Fruit fly (Drosophila melanogaster) whole organism, adult: Measurements from ENCODE around the gene CG32095.

Experiments used
- CG14711 ChIP-seq: fragments of 200-800 bp; sonication (Bioruptor generic); optimal IDR thresholded peaks from 2 replicates; lab custom pipeline; 2018; ENCODE audit warnings: missing biosample characterization, mild to moderate bottlenecking, missing genetic modification characterization, moderate library complexity
- CG1620 ChIP-seq: fragments of 200-800 bp; sonication (Bioruptor generic); optimal IDR thresholded peaks from 2 replicates; lab custom pipeline; 2016; ENCODE audit warnings: missing biosample characterization, missing genetic modification characterization
- CG5204 ChIP-seq: fragments of 200-800 bp; sonication (Bioruptor generic); optimal IDR thresholded peaks from 2 replicates; lab custom pipeline; 2016; ENCODE audit warnings: missing biosample characterization, missing genetic modification characterization
- Mnt ChIP-seq: fragments of 200-800 bp; sonication (Bioruptor generic); optimal IDR thresholded peaks from 2 replicates; lab custom pipeline; 2016; ENCODE audit warnings: missing biosample characterization, mild to moderate bottlenecking, missing genetic modification characterization
- bab1 ChIP-seq: fragments of 200-800 bp; sonication (Bioruptor generic); optimal IDR thresholded peaks from 3 replicates; lab custom pipeline; 2019; ENCODE audit warnings: missing biosample characterization, mild to moderate bottlenecking, missing genetic modification characterization, moderate library complexity
- cic ChIP-seq: fragments of 200-800 bp; sonication (Bioruptor generic); optimal IDR thresholded peaks from 2 replicates; lab custom pipeline; 2017; ENCODE audit warnings: missing biosample characterization, mild to moderate bottlenecking, missing genetic modification characterization, moderate library complexity
- kay ChIP-seq: fragments of 200-800 bp; sonication (Bioruptor generic); peaks from one replicate; lab custom pipeline; 2016; ENCODE audit warnings: missing biosample characterization, missing genetic modification characterization, borderline replicate concordance
- ovo ChIP-seq: fragments of 200-800 bp; sonication (Bioruptor generic); optimal IDR thresholded peaks from 2 replicates; lab custom pipeline; 2016; ENCODE audit warnings: missing biosample characterization, missing genetic modification characterization

dm6 chr3L:11852924-11853323 lies 27.4 kb upstream of the CG32095 start:
- TF ChIP-seq CG1620 (GFP tag; lab: Kevin White, UChicago), result no peak
- no peak for TF ChIP-seq cic (GFP tag; lab: Kevin White, UChicago)
- no peak for TF ChIP-seq CG14711 (tag; lab: Kevin White, UChicago)
- TF ChIP-seq kay (GFP tag; lab: Kevin White, UChicago), result no peak
- TF ChIP-seq Mnt, result no peak
- TF ChIP-seq CG5204 (GFP tag; lab: Kevin White, UChicago), result no peak
- TF ChIP-seq ovo, result no peak
- TF ChIP-seq bab1, result no peak
